Fruit fly (Drosophila melanogaster) whole organism, embryonic: ENCODE measurements around the gene CG13917.

Source experiments
- CG10274 ChIP-seq: fragments of 200-800 bp; sonication (Bioruptor generic); optimal IDR thresholded peaks from 3 replicates; lab custom pipeline; 2017; ENCODE audit warnings: missing biosample characterization, mild to moderate bottlenecking, missing genetic modification characterization
- CG10462 ChIP-seq: fragments of 200-800 bp; sonication (Bioruptor generic); optimal IDR thresholded peaks from 2 replicates; lab custom pipeline; 2016; ENCODE audit warnings: missing biosample characterization, missing genetic modification characterization
- CG12155 ChIP-seq: fragments of 200-800 bp; sonication (Bioruptor generic); optimal IDR thresholded peaks from 3 replicates; lab custom pipeline; 2016; ENCODE audit warnings: missing biosample characterization, missing genetic modification characterization
- CG12769 ChIP-seq: fragments of 200-800 bp; sonication (Bioruptor generic); optimal IDR thresholded peaks from 2 replicates; lab custom pipeline; 2019; ENCODE audit warnings: missing biosample characterization, mild to moderate bottlenecking, missing genetic modification characterization, moderate library complexity
- CG15479 ChIP-seq: fragments of 200-800 bp; sonication (Bioruptor generic); optimal IDR thresholded peaks from 3 replicates; lab custom pipeline; 2019; ENCODE audit warnings: missing biosample characterization, mild to moderate bottlenecking, missing genetic modification characterization, moderate library complexity
- CG15514 ChIP-seq: fragments of 200-800 bp; sonication (Bioruptor generic); optimal IDR thresholded peaks from 3 replicates; lab custom pipeline; 2017; ENCODE audit warnings: missing biosample characterization, missing genetic modification characterization, mild to moderate bottlenecking, moderate library complexity, missing genetic modification reagents
- CG16779 ChIP-seq: fragments of 200-800 bp; sonication (Bioruptor generic); IDR thresholded peaks from 2 replicates; pipeline ENCODE4 v1.3.6; 2022; ENCODE audit warnings: missing biosample characterization, missing genetic modification characterization
- CG16813 ChIP-seq: fragments of 200-800 bp; sonication (Bioruptor generic); IDR thresholded peaks from 3 replicates; pipeline ENCODE4 v1.3.6; 2022; ENCODE audit warnings: missing biosample characterization, missing genetic modification characterization; ENCODE audit not compliant: partially characterized antibody
- CG17359 ChIP-seq: fragments of 200-800 bp; sonication (Bioruptor generic); optimal IDR thresholded peaks from 3 replicates; lab custom pipeline; 2018; ENCODE audit warnings: missing biosample characterization, mild to moderate bottlenecking, missing genetic modification characterization, moderate library complexity
- CG17568 ChIP-seq: fragments of 200-800 bp; sonication (Bioruptor generic); optimal IDR thresholded peaks from 2 replicates; lab custom pipeline; 2018; ENCODE audit warnings: missing biosample characterization, mild to moderate bottlenecking, missing genetic modification characterization, moderate library complexity
- CG18619 ChIP-seq: fragments of 200-800 bp; sonication (Bioruptor generic); optimal IDR thresholded peaks from 3 replicates; lab custom pipeline; 2017; ENCODE audit warnings: missing biosample characterization, mild to moderate bottlenecking, missing genetic modification characterization
- CG2129 ChIP-seq: fragments of 200-800 bp; sonication (Bioruptor generic); IDR thresholded peaks from 2 replicates; pipeline ENCODE4 v1.3.6; 2022; ENCODE audit warnings: missing biosample characterization, missing genetic modification characterization; ENCODE audit not compliant: partially characterized antibody
- CG3847 ChIP-seq: fragments of 200-800 bp; sonication (Bioruptor generic); IDR thresholded peaks from 2 replicates; pipeline ENCODE4 v1.3.6; 2022; ENCODE audit warnings: missing biosample characterization, missing genetic modification characterization
- CG4404 ChIP-seq: fragments of 200-800 bp; sonication (Bioruptor generic); IDR thresholded peaks from 2 replicates; pipeline ENCODE4 v1.3.6; 2022; ENCODE audit warnings: missing biosample characterization, missing genetic modification characterization
- CG8388 ChIP-seq: fragments of 200-800 bp; sonication (Bioruptor generic); optimal IDR thresholded peaks from 2 replicates; lab custom pipeline; 2019; ENCODE audit warnings: missing biosample characterization, mild to moderate bottlenecking, missing genetic modification characterization, moderate library complexity
- CG9437 ChIP-seq: fragments of 200-800 bp; sonication (Bioruptor generic); optimal IDR thresholded peaks from 2 replicates; lab custom pipeline; 2018; ENCODE audit warnings: missing biosample characterization, mild to moderate bottlenecking, missing genetic modification characterization
- CG9797 ChIP-seq: fragments of 200-800 bp; sonication (Bioruptor generic); optimal IDR thresholded peaks from 3 replicates; lab custom pipeline; 2018; ENCODE audit warnings: missing biosample characterization, mild to moderate bottlenecking, missing genetic modification characterization
- Dbx ChIP-seq: fragments of 200-800 bp; sonication (Bioruptor generic); IDR thresholded peaks from 3 replicates; pipeline ENCODE4 v1.3.6; 2022; ENCODE audit warnings: missing biosample characterization, missing genetic modification characterization
- Dek ChIP-seq: fragments of 200-800 bp; sonication (Bioruptor generic); optimal IDR thresholded peaks from 3 replicates; lab custom pipeline; 2019; ENCODE audit warnings: missing biosample characterization, mild to moderate bottlenecking, missing genetic modification characterization, moderate library complexity
- Dip3 ChIP-seq: fragments of 200-800 bp; sonication (Bioruptor generic); optimal IDR thresholded peaks from 3 replicates; lab custom pipeline; 2016; ENCODE audit warnings: missing biosample characterization, missing genetic modification characterization
- Ets65A ChIP-seq: fragments of 200-800 bp; sonication (Bioruptor generic); peaks from one replicate; lab custom pipeline; 2016; ENCODE audit warnings: missing biosample characterization, missing genetic modification characterization
- HLHmδ ChIP-seq: fragments of 200-800 bp; sonication (Bioruptor generic); optimal IDR thresholded peaks from 2 replicates; lab custom pipeline; 2018; ENCODE audit warnings: missing biosample characterization, mild to moderate bottlenecking, missing genetic modification characterization, moderate library complexity
- MBD-R2 ChIP-seq: fragments of 200-800 bp; sonication (Bioruptor generic); IDR thresholded peaks from 2 replicates; pipeline ENCODE4 v1.3.6; 2022; ENCODE audit warnings: missing biosample characterization, missing genetic modification characterization
- Med ChIP-seq: fragments of 200-800 bp; sonication (Bioruptor generic); peaks from one replicate; lab custom pipeline; 2016; ENCODE audit warnings: missing biosample characterization, missing genetic modification characterization, mild to moderate bottlenecking, inconsistent platforms, moderate library complexity
- Pdp1 ChIP-seq, 2 experiments: fragments of 200-800 bp; sonication (Bioruptor generic); optimal IDR thresholded peaks; 3 replicates each; lab custom pipeline; 2016; ENCODE audit warnings: missing biosample characterization in 2 of 2, missing genetic modification characterization in 2 of 2, mild to moderate bottlenecking in 1 of 2, moderate library complexity in 1 of 2
- Trl ChIP-seq, 3 experiments: fragments of >200 bp in 2 of 3; fragments of 200-800 bp in 1 of 3; sonication (Bioruptor generic) in 1 of 3; optimal IDR thresholded peaks; 2 replicates in 1 of 3; 3 replicates in 2 of 3; lab custom pipeline; 2016 to 2017; ENCODE audit warnings: missing biosample characterization in 1 of 3, missing genetic modification characterization in 1 of 3
- croc ChIP-seq: fragments of 200-800 bp; sonication (Bioruptor generic); conservative IDR thresholded peaks from 3 replicates; pipeline ENCODE4 v1.3.6; 2022; ENCODE audit warnings: missing biosample characterization, missing genetic modification characterization
- cwo ChIP-seq: fragments of 200-800 bp; sonication (Bioruptor generic); optimal IDR thresholded peaks from 3 replicates; lab custom pipeline; 2017; ENCODE audit warnings: missing biosample characterization, missing genetic modification characterization, mild to moderate bottlenecking, moderate library complexity, missing genetic modification reagents
- dpn ChIP-seq, 2 experiments: fragments of 200-800 bp; sonication (Bioruptor generic); optimal IDR thresholded peaks; 3 replicates each; lab custom pipeline; 2016; ENCODE audit warnings: missing biosample characterization in 2 of 2, missing genetic modification characterization in 2 of 2
- ham ChIP-seq: fragments of 200-800 bp; sonication (Bioruptor generic); IDR thresholded peaks from 2 replicates; pipeline ENCODE4 v1.3.6; 2022; ENCODE audit warnings: missing biosample characterization, missing genetic modification characterization
- lab ChIP-seq: fragments of 200-800 bp; sonication (Bioruptor generic); optimal IDR thresholded peaks from 3 replicates; lab custom pipeline; 2017; ENCODE audit warnings: missing biosample characterization, missing genetic modification characterization, mild to moderate bottlenecking, moderate library complexity, missing genetic modification reagents
- lmd ChIP-seq: fragments of 200-800 bp; sonication (Bioruptor generic); IDR thresholded peaks from 2 replicates; pipeline ENCODE4 v1.3.6; 2022; ENCODE audit warnings: missing biosample characterization, missing genetic modification characterization
- mld ChIP-seq: fragments of 200-800 bp; sonication (Bioruptor generic); IDR thresholded peaks from 3 replicates; pipeline ENCODE4 v1.3.6; 2022; ENCODE audit warnings: missing biosample characterization, missing genetic modification characterization; ENCODE audit not compliant: partially characterized antibody
- onecut ChIP-seq: fragments of 200-800 bp; sonication (Bioruptor generic); IDR thresholded peaks from 2 replicates; pipeline ENCODE4 v1.3.6; 2022; ENCODE audit warnings: missing biosample characterization, missing genetic modification characterization
- phol ChIP-seq: fragments of 200-800 bp; sonication (Bioruptor generic); optimal IDR thresholded peaks from 3 replicates; lab custom pipeline; 2018; ENCODE audit warnings: missing biosample characterization, mild to moderate bottlenecking, missing genetic modification characterization, moderate library complexity
- prd ChIP-seq, 3 experiments: fragments of >200 bp in 2 of 3; fragments of 200-800 bp in 1 of 3; sonication (Bioruptor generic) in 1 of 3; optimal IDR thresholded peaks in 2 of 3; IDR thresholded peaks in 1 of 3; 2 replicates in 2 of 3; 3 replicates in 1 of 3; pipeline versions ENCODE4 v1.3.6 to Lab custom; 2017 to 2022; ENCODE audit warnings: missing biosample characterization in 1 of 3, missing genetic modification characterization in 1 of 3
- seq ChIP-seq: fragments of 200-800 bp; sonication (Bioruptor generic); IDR thresholded peaks from 2 replicates; pipeline ENCODE4 v1.3.6; 2022; ENCODE audit warnings: missing biosample characterization, missing genetic modification characterization
- slbo ChIP-seq: fragments of 200-800 bp; sonication (Bioruptor generic); IDR thresholded peaks from 2 replicates; pipeline ENCODE4 v1.3.6; 2022; ENCODE audit warnings: missing biosample characterization, missing genetic modification characterization
- so ChIP-seq: fragments of 200-800 bp; sonication (Bioruptor generic); IDR thresholded peaks from 3 replicates; pipeline ENCODE4 v1.3.6; 2022; ENCODE audit warnings: missing biosample characterization, missing genetic modification characterization
- trh ChIP-seq: fragments of 200-800 bp; sonication (Bioruptor generic); optimal IDR thresholded peaks from 2 replicates; lab custom pipeline; 2016; ENCODE audit warnings: missing biosample characterization, missing genetic modification characterization
- ttk ChIP-seq: fragments of 200-800 bp; sonication (Bioruptor generic); IDR thresholded peaks from 2 replicates; pipeline ENCODE4 v2.1.2; 2022; ENCODE audit warnings: missing biosample characterization, missing genetic modification characterization
- unc-4 ChIP-seq: fragments of 200-800 bp; sonication (Bioruptor generic); IDR thresholded peaks from 2 replicates; pipeline ENCODE4 v1.3.6; 2022; ENCODE audit warnings: missing biosample characterization, missing genetic modification characterization; ENCODE audit not compliant: partially characterized antibody
- vfl ChIP-seq: fragments of 200-800 bp; sonication (Bioruptor generic); optimal IDR thresholded peaks from 2 replicates; lab custom pipeline; 2016; ENCODE audit warnings: missing biosample characterization, missing genetic modification characterization

Gene CG13917

dm6 chr3L:1549634-1550071, 26.8 kb upstream of the CG13917 start (continued):
- TF ChIP-seq Pdp1 (GFP tag; optimal IDR thresholded peaks at IDR 0.05; lab: Kevin White, UChicago) (peak in 1 of 2 experiments; percentile 4), CG10274 (GFP tag; lab: Kevin White, UChicago) (no peak), CG9437 (GFP tag; lab: Kevin White, UChicago) (peak; percentile 83), CG15514 (GFP tag; lab: Kevin White, UChicago) (peak; percentile 97), mld (GFP tag; lab: Robert Waterston, UW) (0 out of 3 replicates have a peak, but pooled peaks have one; percentile 35), vfl (GFP tag; lab: Kevin White, UChicago) (no peak), unc-4 (GFP tag; lab: Robert Waterston, UW) (no peak), ham (no peak), CG17359 (no peak), CG12769 (peak; percentile 16), so (peak; percentile 49; the same call in 1 of the 3 replicates)

dm6 chr3L:1550914-1551313, 25.6 kb upstream of the CG13917 start:
- no peak for TF ChIP-seq CG2129 (GFP tag; lab: Robert Waterston, UW)
- peak; percentile 85 for TF ChIP-seq Ets65A
- no peak for TF ChIP-seq onecut (GFP tag; lab: Robert Waterston, UW)
- no peak for TF ChIP-seq CG10462
- TF ChIP-seq Dbx (GFP tag; lab: Robert Waterston, UW), result 0 out of 3 replicates have a peak, but pooled peaks have one; percentile 20
- TF ChIP-seq CG16779 (GFP tag; lab: Robert Waterston, UW), result no peak
- TF ChIP-seq CG3847 (GFP tag; lab: Robert Waterston, UW), result 0 out of 2 replicates have a peak, but pooled peaks have one; percentile 25
- TF ChIP-seq Med (GFP tag; lab: Kevin White, UChicago), result peak; percentile 33
- TF ChIP-seq ttk (GFP tag; lab: Robert Waterston, UW), result no peak
- 0 out of 3 replicates have a peak, but pooled peaks have one; percentile 7 for TF ChIP-seq CG16813 (GFP tag; lab: Robert Waterston, UW)
- TF ChIP-seq slbo, result 0 out of 2 replicates have a peak, but pooled peaks have one; percentile 9
- TF ChIP-seq dpn (GFP tag; optimal IDR thresholded peaks at IDR 0.05; lab: Kevin White, UChicago), result no peak
- TF ChIP-seq CG4404, result no peak
- TF ChIP-seq lab (GFP tag; lab: Kevin White, UChicago), result no peak
- TF ChIP-seq, all 482 proteins: peak for 6

dm6 chr3L:1553193-1553592, 23.3 kb upstream of the CG13917 start, which contains the start of gene Pcyt2:
TSS of gene Pcyt2 (plus strand) at chr3L:1553493.
- TF ChIP-seq cwo (peak; percentile 37), trh (GFP tag; lab: Kevin White, UChicago) (no peak)
- TF ChIP-seq, all 482 proteins: peak for 1

dm6 chr3L:1558178-1558788, 18.2 kb upstream of the CG13917 start, which contains the start of the genes Pex10 and CG12099:
TSS of gene Pex10 (plus strand) at chr3L:1558228.
TSS of gene CG12099 (minus strand) at chr3L:1558484.
- peak; percentile 58 for TF ChIP-seq CG9797 (GFP tag; lab: Kevin White, UChicago)
- TF ChIP-seq CG12155 (GFP tag; lab: Kevin White, UChicago), result peak; percentile 88
- TF ChIP-seq CG18619, result peak; percentile 83
- TF ChIP-seq CG2129 (GFP tag; lab: Robert Waterston, UW), result peak; percentile 90
- no peak for TF ChIP-seq Trl (optimal IDR thresholded peaks at IDR 0.05; lab: Kevin White, UChicago)
- peak; percentile 49 for TF ChIP-seq Trl (GFP tag; optimal IDR thresholded peaks at IDR 0.05; lab: Kevin White, UChicago)
- TF ChIP-seq Dip3, result peak; percentile 73
- peak; percentile 92 for TF ChIP-seq MBD-R2 (GFP tag; lab: Robert Waterston, UW)
- peak; percentile 85 for TF ChIP-seq CG8388 (GFP tag; lab: Kevin White, UChicago)
- no peak for TF ChIP-seq prd (optimal IDR thresholded peaks at IDR 0.05; lab: Kevin White, UChicago)
- peak; percentile 96 for TF ChIP-seq prd (GFP tag; IDR thresholded peaks at IDR 0.05; lab: Robert Waterston, UW)
- TF ChIP-seq CG17568, result no peak
- TF ChIP-seq CG15479 (GFP tag; lab: Kevin White, UChicago), result peak; percentile 30
- peak; percentile 94 for TF ChIP-seq lmd (GFP tag; lab: Robert Waterston, UW)
- peak; percentile 100 for TF ChIP-seq phol
- peak; percentile 85 for TF ChIP-seq Dek
- TF ChIP-seq croc, result peak; percentile 90
- peak; percentile 80; the same call in 2 of the 3 replicates for TF ChIP-seq mld (GFP tag; lab: Robert Waterston, UW)
- TF ChIP-seq seq, result peak; percentile 72; the same call in 1 of the 2 replicates
- TF ChIP-seq HLHmδ, result no peak
